Fruit fly (Drosophila melanogaster) whole organism, embryonic: ENCODE measurements around the gene CG32102.

Source experiments
- Adf1 ChIP-seq: fragments of 200-800 bp; sonication (Bioruptor generic); IDR thresholded peaks from 2 replicates; pipeline ENCODE4 v1.3.6; 2022; ENCODE audit warnings: missing biosample characterization, missing genetic modification characterization
- Antp ChIP-seq: fragments of 200-800 bp; sonication (Bioruptor generic); optimal IDR thresholded peaks from 3 replicates; lab custom pipeline; 2016; ENCODE audit warnings: missing biosample characterization, missing genetic modification characterization
- CG13123 ChIP-seq: fragments of 200-800 bp; sonication (Bioruptor generic); optimal IDR thresholded peaks from 2 replicates; lab custom pipeline; 2016; ENCODE audit warnings: missing biosample characterization, missing genetic modification characterization
- CG1603 ChIP-seq: fragments of 200-800 bp; sonication (Bioruptor generic); optimal IDR thresholded peaks from 2 replicates; lab custom pipeline; 2019; ENCODE audit warnings: missing biosample characterization, mild to moderate bottlenecking, missing genetic modification characterization, moderate library complexity
- CG18599 ChIP-seq: fragments of 200-800 bp; sonication (Bioruptor generic); optimal IDR thresholded peaks from 3 replicates; lab custom pipeline; 2017; ENCODE audit warnings: missing biosample characterization, missing genetic modification characterization, mild to moderate bottlenecking, moderate library complexity, missing genetic modification reagents
- CG18619 ChIP-seq: fragments of 200-800 bp; sonication (Bioruptor generic); optimal IDR thresholded peaks from 3 replicates; lab custom pipeline; 2017; ENCODE audit warnings: missing biosample characterization, mild to moderate bottlenecking, missing genetic modification characterization
- CG2199 ChIP-seq: fragments of 200-800 bp; sonication (Bioruptor generic); IDR thresholded peaks from 3 replicates; pipeline ENCODE4 v1.3.6; 2022; ENCODE audit warnings: missing biosample characterization, missing genetic modification characterization
- CG30403 ChIP-seq: fragments of 200-800 bp; sonication (Bioruptor generic); optimal IDR thresholded peaks from 3 replicates; lab custom pipeline; 2016; ENCODE audit warnings: missing biosample characterization, missing genetic modification characterization
- CG3065 ChIP-seq: fragments of 200-800 bp; sonication (Bioruptor generic); optimal IDR thresholded peaks from 2 replicates; lab custom pipeline; 2016; ENCODE audit warnings: missing biosample characterization, missing genetic modification characterization
- CG3281 ChIP-seq: fragments of 200-800 bp; sonication (Bioruptor generic); optimal IDR thresholded peaks from 3 replicates; lab custom pipeline; 2017; ENCODE audit warnings: missing biosample characterization, mild to moderate bottlenecking, missing genetic modification characterization
- CG4360 ChIP-seq: fragments of 200-800 bp; sonication (Bioruptor generic); IDR thresholded peaks from 2 replicates; pipeline ENCODE4 v1.3.6; 2022; ENCODE audit warnings: missing biosample characterization, missing genetic modification characterization
- CG4424 ChIP-seq: fragments of 200-800 bp; sonication (Bioruptor generic); optimal IDR thresholded peaks from 3 replicates; lab custom pipeline; 2016; ENCODE audit warnings: missing biosample characterization, missing genetic modification characterization
- CG5180 ChIP-seq: fragments of 200-800 bp; sonication (Bioruptor generic); optimal IDR thresholded peaks from 3 replicates; lab custom pipeline; 2017; ENCODE audit warnings: missing biosample characterization, missing genetic modification characterization, mild to moderate bottlenecking, moderate library complexity, missing genetic modification reagents
- CG7745 ChIP-seq: fragments of 200-800 bp; sonication (Bioruptor generic); optimal IDR thresholded peaks from 2 replicates; lab custom pipeline; 2018; ENCODE audit warnings: missing biosample characterization, mild to moderate bottlenecking, missing genetic modification characterization, moderate library complexity
- CG8359 ChIP-seq: fragments of 200-800 bp; sonication (Bioruptor generic); optimal IDR thresholded peaks from 2 replicates; lab custom pipeline; 2017; ENCODE audit warnings: missing biosample characterization, mild to moderate bottlenecking, missing genetic modification characterization, borderline replicate concordance
- CG9215 ChIP-seq: fragments of 200-800 bp; sonication (Bioruptor generic); IDR thresholded peaks from 2 replicates; pipeline ENCODE4 v1.3.6; 2022; ENCODE audit warnings: missing biosample characterization, missing genetic modification characterization
- CG9876 ChIP-seq: fragments of 200-800 bp; sonication (Bioruptor generic); optimal IDR thresholded peaks from 2 replicates; lab custom pipeline; 2016; ENCODE audit warnings: missing biosample characterization, missing genetic modification characterization
- CkIIα-i1 ChIP-seq: fragments of 200-800 bp; sonication (Bioruptor generic); IDR thresholded peaks from 2 replicates; pipeline ENCODE4 v1.3.6; 2022; ENCODE audit warnings: missing biosample characterization, missing genetic modification characterization
- D ChIP-seq, 2 experiments: fragments of 200-800 bp in 1 of 2; fragments of >200 bp in 1 of 2; sonication (Bioruptor generic) in 1 of 2; optimal IDR thresholded peaks; 2 replicates in 1 of 2; 3 replicates in 1 of 2; lab custom pipeline; 2017; ENCODE audit warnings: mild to moderate bottlenecking in 1 of 2, missing biosample characterization in 1 of 2, missing genetic modification characterization in 1 of 2, missing genetic modification reagents in 1 of 2
- Doc3 ChIP-seq: fragments of 200-800 bp; sonication (Bioruptor generic); IDR thresholded peaks from 3 replicates; pipeline ENCODE4 v1.3.6; 2022; ENCODE audit warnings: missing biosample characterization, missing genetic modification characterization; ENCODE audit not compliant: partially characterized antibody
- Hr51 ChIP-seq, 2 experiments: fragments of 200-800 bp; sonication (Bioruptor generic); optimal IDR thresholded peaks; 2 replicates in 1 of 2; 3 replicates in 1 of 2; lab custom pipeline; 2016 to 2018; ENCODE audit warnings: missing biosample characterization in 2 of 2, missing genetic modification characterization in 2 of 2, mild to moderate bottlenecking in 1 of 2, moderate library complexity in 1 of 2
- Hsf ChIP-seq: fragments of 200-800 bp; sonication (Bioruptor generic); optimal IDR thresholded peaks from 3 replicates; lab custom pipeline; 2016; ENCODE audit warnings: missing biosample characterization, missing genetic modification characterization
- Lim3 ChIP-seq: fragments of 200-800 bp; sonication (Bioruptor generic); IDR thresholded peaks from 2 replicates; pipeline ENCODE4 v1.3.6; 2022; ENCODE audit warnings: missing biosample characterization, missing genetic modification characterization
- Nf-YB ChIP-seq: fragments of 200-800 bp; sonication (Bioruptor generic); optimal IDR thresholded peaks from 3 replicates; lab custom pipeline; 2019; ENCODE audit warnings: missing biosample characterization, mild to moderate bottlenecking, missing genetic modification characterization, moderate library complexity
- Pdp1 ChIP-seq, 2 experiments: fragments of 200-800 bp; sonication (Bioruptor generic); optimal IDR thresholded peaks; 3 replicates each; lab custom pipeline; 2016; ENCODE audit warnings: missing biosample characterization in 2 of 2, missing genetic modification characterization in 2 of 2, mild to moderate bottlenecking in 1 of 2, moderate library complexity in 1 of 2
- Ravus ChIP-seq: fragments of 200-800 bp; sonication (Bioruptor generic); IDR thresholded peaks from 2 replicates; pipeline ENCODE4 v1.3.6; 2022; ENCODE audit warnings: missing biosample characterization, missing genetic modification characterization
- Sox102F ChIP-seq: fragments of 200-800 bp; sonication (Bioruptor generic); optimal IDR thresholded peaks from 2 replicates; lab custom pipeline; 2018; ENCODE audit warnings: missing biosample characterization, mild to moderate bottlenecking, missing genetic modification characterization, moderate library complexity
- Trl ChIP-seq, 3 experiments: fragments of >200 bp in 2 of 3; fragments of 200-800 bp in 1 of 3; sonication (Bioruptor generic) in 1 of 3; optimal IDR thresholded peaks; 2 replicates in 1 of 3; 3 replicates in 2 of 3; lab custom pipeline; 2016 to 2017; ENCODE audit warnings: missing biosample characterization in 1 of 3, missing genetic modification characterization in 1 of 3
- amos ChIP-seq: fragments of 200-800 bp; sonication (Bioruptor generic); IDR thresholded peaks from 2 replicates; pipeline ENCODE4 v1.3.6; 2022; ENCODE audit warnings: missing biosample characterization, missing genetic modification characterization; ENCODE audit not compliant: partially characterized antibody
- ap ChIP-seq: fragments of 200-800 bp; sonication (Bioruptor generic); IDR thresholded peaks from 2 replicates; pipeline ENCODE4 v1.3.6; 2022; ENCODE audit warnings: missing biosample characterization, missing genetic modification characterization
- ato ChIP-seq: fragments of 200-800 bp; sonication (Bioruptor generic); IDR thresholded peaks from 2 replicates; pipeline ENCODE4 v1.3.6; 2022; ENCODE audit warnings: missing biosample characterization, missing genetic modification characterization; ENCODE audit not compliant: partially characterized antibody
- bigmax ChIP-seq: fragments of 200-800 bp; sonication (Bioruptor generic); optimal IDR thresholded peaks from 2 replicates; lab custom pipeline; 2018; ENCODE audit warnings: missing biosample characterization, mild to moderate bottlenecking, missing genetic modification characterization
- cad ChIP-seq: fragments of >200 bp; optimal IDR thresholded peaks from 2 replicates; lab custom pipeline; 2017; ENCODE audit warnings: missing biosample characterization, missing genetic modification characterization
- chinmo ChIP-seq: fragments of 200-800 bp; sonication (Bioruptor generic); IDR thresholded peaks from 4 replicates; pipeline ENCODE4 v1.3.6; 2022; ENCODE audit warnings: missing biosample characterization, missing genetic modification characterization; ENCODE audit not compliant: partially characterized antibody
- croc ChIP-seq: fragments of 200-800 bp; sonication (Bioruptor generic); conservative IDR thresholded peaks from 3 replicates; pipeline ENCODE4 v1.3.6; 2022; ENCODE audit warnings: missing biosample characterization, missing genetic modification characterization
- da ChIP-seq: fragments of 200-800 bp; sonication (Bioruptor generic); optimal IDR thresholded peaks from 2 replicates; lab custom pipeline; 2016; ENCODE audit warnings: missing biosample characterization, missing genetic modification characterization
- grau ChIP-seq: fragments of 200-800 bp; optimal IDR thresholded peaks from 3 replicates; lab custom pipeline; 2019; ENCODE audit warnings: missing biosample characterization, mild to moderate bottlenecking, missing genetic modification characterization, moderate library complexity
- h ChIP-seq: fragments of >200 bp; optimal IDR thresholded peaks from 2 replicates; lab custom pipeline; 2017
- hbn ChIP-seq: fragments of 200-800 bp; sonication (Bioruptor generic); IDR thresholded peaks from 2 replicates; pipeline ENCODE4 v1.3.6; 2022; ENCODE audit warnings: missing biosample characterization, missing genetic modification characterization; ENCODE audit not compliant: partially characterized antibody
- knrl ChIP-seq: fragments of 200-800 bp; sonication (Bioruptor generic); IDR thresholded peaks from 3 replicates; pipeline ENCODE4 v1.3.6; 2022; ENCODE audit warnings: missing biosample characterization, missing genetic modification characterization; ENCODE audit not compliant: partially characterized antibody
- lilli ChIP-seq: fragments of 200-800 bp; sonication (Bioruptor generic); optimal IDR thresholded peaks from 3 replicates; lab custom pipeline; 2016; ENCODE audit warnings: missing biosample characterization, missing genetic modification characterization
- mld ChIP-seq: fragments of 200-800 bp; sonication (Bioruptor generic); IDR thresholded peaks from 3 replicates; pipeline ENCODE4 v1.3.6; 2022; ENCODE audit warnings: missing biosample characterization, missing genetic modification characterization; ENCODE audit not compliant: partially characterized antibody
- nmo ChIP-seq: fragments of 200-800 bp; sonication (Bioruptor generic); optimal IDR thresholded peaks from 2 replicates; lab custom pipeline; 2018; ENCODE audit warnings: missing biosample characterization, mild to moderate bottlenecking, missing genetic modification characterization, moderate library complexity
- ro ChIP-seq: fragments of 200-800 bp; sonication (Bioruptor generic); IDR thresholded peaks from 2 replicates; pipeline ENCODE4 v1.3.6; 2022; ENCODE audit warnings: missing biosample characterization, missing genetic modification characterization
- seq ChIP-seq: fragments of 200-800 bp; sonication (Bioruptor generic); IDR thresholded peaks from 2 replicates; pipeline ENCODE4 v1.3.6; 2022; ENCODE audit warnings: missing biosample characterization, missing genetic modification characterization
- sna ChIP-seq: fragments of 200-800 bp; sonication (Bioruptor generic); IDR thresholded peaks from 2 replicates; pipeline ENCODE4 v1.3.6; 2022; ENCODE audit warnings: missing biosample characterization, missing genetic modification characterization; ENCODE audit not compliant: partially characterized antibody
- ssp ChIP-seq: fragments of 200-800 bp; sonication (Bioruptor generic); IDR thresholded peaks from 2 replicates; pipeline ENCODE4 v1.3.6; 2022; ENCODE audit warnings: missing biosample characterization, missing genetic modification characterization
- stc ChIP-seq: fragments of 200-800 bp; sonication (Bioruptor generic); IDR thresholded peaks from 2 replicates; pipeline ENCODE4 v1.3.6; 2022; ENCODE audit warnings: missing biosample characterization, missing genetic modification characterization

Gene CG32102

DNA sequence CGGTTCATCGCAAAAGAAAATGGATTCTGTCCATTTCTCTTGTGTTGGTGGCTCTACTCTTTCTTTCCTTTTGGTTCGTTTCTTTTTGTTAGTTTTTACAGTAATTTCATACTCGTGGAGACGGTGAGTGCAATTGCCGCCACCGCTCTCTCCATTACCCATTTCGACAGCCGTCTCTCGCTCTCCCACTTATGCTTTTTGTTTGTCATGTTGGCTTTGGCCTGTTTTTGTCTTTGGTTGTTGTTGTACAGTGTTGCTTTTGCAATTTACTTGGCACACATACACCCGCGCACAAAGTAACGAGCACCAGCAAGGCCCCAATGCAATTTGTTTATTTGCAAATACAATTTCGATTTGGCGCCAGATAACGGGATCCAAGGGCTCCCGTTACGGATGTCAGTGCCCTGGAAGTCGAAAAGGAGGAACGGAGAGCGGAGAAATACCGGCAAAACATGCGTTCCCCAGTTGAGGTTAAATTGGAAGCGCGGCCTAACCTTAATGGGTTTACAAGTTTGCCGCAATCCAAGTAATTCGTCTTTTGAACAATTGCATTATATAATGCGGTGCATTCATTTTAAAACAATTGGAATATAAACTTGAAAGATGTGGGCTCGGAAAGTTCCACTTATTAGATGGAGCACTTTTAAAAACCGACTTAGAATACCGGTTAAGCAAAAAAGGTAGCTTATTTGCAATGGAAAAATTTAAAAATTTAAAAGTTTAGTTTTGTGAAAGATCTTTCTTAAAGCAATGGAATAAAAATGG, 46.3 kb upstream of the CG32102 start (continued):
- TF ChIP-seq Adf1 (no peak), hbn (GFP tag; lab: Robert Waterston, UW) (peak; percentile 15; the same call in 1 of the 2 replicates), croc (GFP tag; lab: Robert Waterston, UW) (no peak), Antp (GFP tag; lab: Kevin White, UChicago) (no peak), grau (tag; lab: Kevin White, UChicago) (no peak), chinmo (GFP tag; lab: Robert Waterston, UW) (0 out of 4 replicates have a peak, but pooled peaks have one; percentile 35), ro (GFP tag; lab: Robert Waterston, UW) (no peak), CG9876 (no peak), CG13123 (GFP tag; lab: Kevin White, UChicago) (no peak), ap (GFP tag; lab: Robert Waterston, UW) (no peak), CG4360 (GFP tag; lab: Robert Waterston, UW) (peak; percentile 68), Ravus (GFP tag; lab: Robert Waterston, UW) (no peak), ato (GFP tag; lab: Robert Waterston, UW) (no peak), CG5180 (GFP tag; lab: Kevin White, UChicago) (no peak), ssp (no peak), lilli (GFP tag; lab: Kevin White, UChicago) (no peak), CG3065 (no peak), bigmax (peak; percentile 84), da (GFP tag; lab: Kevin White, UChicago) (no peak), CG7745 (tag; lab: Kevin White, UChicago) (no peak), CkIIα-i1 (no peak), CG18599 (GFP tag; lab: Kevin White, UChicago) (no peak), cad (no peak), CG1603 (tag; lab: Kevin White, UChicago) (no peak), sna (GFP tag; lab: Robert Waterston, UW) (no peak), Lim3 (no peak), nmo (GFP tag; lab: Kevin White, UChicago) (no peak), CG18619 (no peak), mld (GFP tag; lab: Robert Waterston, UW) (no peak), CG9215 (GFP tag; lab: Robert Waterston, UW) (no peak), CG2199 (GFP tag; lab: Robert Waterston, UW) (0 out of 3 replicates have a peak, but pooled peaks have one; percentile 7), D (optimal IDR thresholded peaks at IDR 0.05; lab: Kevin White, UChicago) (no peak), D (GFP tag; optimal IDR thresholded peaks at IDR 0.05; lab: Kevin White, UChicago) (no peak), stc (GFP tag; lab: Robert Waterston, UW) (no peak), Nf-YB (GFP tag; lab: Kevin White, UChicago) (no peak), Sox102F (no peak), Hr51 (GFP tag; optimal IDR thresholded peaks at IDR 0.05; lab: Kevin White, UChicago) (no peak), Pdp1 (GFP tag; optimal IDR thresholded peaks at IDR 0.05; lab: Kevin White, UChicago) (peak in 1 of 2 experiments; percentile 85), h (lab: Kevin White, UChicago) (no peak), CG8359 (GFP tag; lab: Kevin White, UChicago) (no peak), Trl (optimal IDR thresholded peaks at IDR 0.05; lab: Kevin White, UChicago) (peak; percentile 69 to 73), Trl (GFP tag; optimal IDR thresholded peaks at IDR 0.05; lab: Kevin White, UChicago) (no peak), CG4424 (GFP tag; lab: Kevin White, UChicago) (no peak), CG30403 (no peak), knrl (GFP tag; lab: Robert Waterston, UW) (no peak), Hsf (GFP tag; lab: Kevin White, UChicago) (no peak), CG3281 (GFP tag; lab: Kevin White, UChicago) (no peak), amos (GFP tag; lab: Robert Waterston, UW) (no peak), seq (GFP tag; lab: Robert Waterston, UW) (no peak), Doc3 (GFP tag; lab: Robert Waterston, UW) (no peak)
